Fruit fly (Drosophila melanogaster) whole organism, wandering third instar larva: ENCODE measurements around the gene CG17768.

ENCODE experiments used
- Dif ChIP-seq: fragments of 200-275, 200-300 bp; sonication (Bioruptor generic); optimal IDR thresholded peaks from 2 replicates; lab custom pipeline; 2018; ENCODE audit warnings: missing biosample characterization, missing genetic modification characterization; ENCODE audit not compliant: partially characterized antibody
- Jra ChIP-seq: sonication (Bioruptor generic); optimal IDR thresholded peaks from 2 replicates; lab custom pipeline; 2016; ENCODE audit warnings: missing biosample characterization, missing genetic modification characterization
- N ChIP-seq: fragments of >200 bp; optimal IDR thresholded peaks from 2 replicates; lab custom pipeline; 2018; ENCODE audit warnings: missing biosample characterization, missing external identifiers, missing genetic modification characterization
- OdsH ChIP-seq: fragments of 200-800 bp; sonication (Bioruptor generic); optimal IDR thresholded peaks from 2 replicates; lab custom pipeline; 2016; ENCODE audit warnings: missing biosample characterization, mild to moderate bottlenecking, missing genetic modification characterization
- dl ChIP-seq, 2 experiments: fragments of 175-275, 200-275 bp in 1 of 2; fragments of 200-275 bp in 1 of 2; sonication (Bioruptor generic); optimal IDR thresholded peaks; lab custom pipeline; 2018; ENCODE audit warnings: mild to moderate bottlenecking in 2 of 2, missing biosample characterization in 2 of 2, missing genetic modification characterization in 2 of 2, moderate library complexity in 2 of 2; ENCODE audit not compliant: partially characterized antibody in 2 of 2, insufficient read depth in 1 of 2
- fru ChIP-seq: fragments of 200-800 bp; sonication (Bioruptor generic); optimal IDR thresholded peaks from 3 replicates; lab custom pipeline; 2016; ENCODE audit warnings: missing biosample characterization, mild to moderate bottlenecking, missing genetic modification characterization
- jim ChIP-seq: fragments of 175-275, 200-325 bp; sonication (Bioruptor generic); optimal IDR thresholded peaks from 2 replicates; lab custom pipeline; 2016; ENCODE audit warnings: missing biosample characterization, mild to moderate bottlenecking, missing genetic modification characterization
- lola ChIP-seq: fragments of >200 bp; optimal IDR thresholded peaks from 2 replicates; lab custom pipeline; 2017; ENCODE audit warnings: missing biosample characterization, missing genetic modification characterization
- tai ChIP-seq: sonication (Bioruptor generic); optimal IDR thresholded peaks from 2 replicates; lab custom pipeline; 2016; ENCODE audit warnings: missing biosample characterization, missing genetic modification characterization
- usp ChIP-seq: fragments of >200 bp; optimal IDR thresholded peaks from 2 replicates; lab custom pipeline; 2017; ENCODE audit warnings: missing biosample characterization, missing genetic modification characterization

DNA sequence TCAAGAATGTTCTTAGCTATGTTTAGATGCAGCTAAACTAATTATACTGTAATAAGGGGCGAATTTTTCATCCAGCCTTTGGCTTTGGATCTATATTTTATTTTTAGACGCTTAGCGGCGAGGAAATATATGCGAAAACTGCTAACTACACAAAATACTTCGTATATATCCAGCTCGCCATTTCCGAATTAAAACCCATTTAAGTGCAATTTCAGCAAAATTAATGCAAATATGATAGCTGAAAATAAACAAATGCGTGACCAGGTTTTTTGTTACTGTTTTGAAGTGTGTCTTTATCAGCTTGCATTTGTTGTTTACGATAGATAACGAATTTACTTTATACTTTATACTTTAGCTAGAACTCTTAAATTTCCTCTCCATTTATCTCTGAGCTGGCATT, 10.0 kb downstream of the CG17768 start:
- TF ChIP-seq Jra (GFP tag; lab: Kevin White, UChicago) = no peak
- TF ChIP-seq jim (GFP tag; lab: Kevin White, UChicago) = no peak
- no peak for TF ChIP-seq dl (GFP tag; optimal IDR thresholded peaks at IDR 0.05; lab: Kevin White, UChicago; ENCODE audit: insufficient read depth in 1 of 2, partially characterized antibody in 2 of 2)
- TF ChIP-seq fru (GFP tag; lab: Kevin White, UChicago) = no peak
- no peak for TF ChIP-seq N (GFP tag; lab: Kevin White, UChicago)
- no peak for TF ChIP-seq lola (GFP tag; lab: Kevin White, UChicago)
- peak; percentile 31 for TF ChIP-seq tai
- TF ChIP-seq usp (GFP tag; lab: Kevin White, UChicago) = no peak
- no peak for TF ChIP-seq Dif (GFP tag; lab: Kevin White, UChicago)
- TF ChIP-seq OdsH (GFP tag; lab: Kevin White, UChicago) = no peak
